Fruit fly (Drosophila melanogaster): ENCODE data around the gene CG18547.

CG18547 gene

dm6 chr3R:11974631-11975030, 5.6 kb downstream of the CG18547 start, which contains the start of gene Tango9 (continued):
- TF ChIP-seq luna (GFP tag; optimal IDR thresholded peaks at IDR 0.05) (no peak), zen2 (GFP tag; IDR thresholded peaks at IDR 0.05; ENCODE audit: partially characterized antibody) (no peak), CG4707 (GFP tag; optimal IDR thresholded peaks at IDR 0.05) (no peak), CG10959 (GFP tag; IDR thresholded peaks at IDR 0.05) (no peak), her (GFP tag; optimal IDR thresholded peaks at IDR 0.05) (peak; percentile 22), gcm (GFP tag; optimal IDR thresholded peaks at IDR 0.05) (no peak), CG10462 (GFP tag; optimal IDR thresholded peaks at IDR 0.05) (no peak), z (GFP tag; IDR thresholded peaks at IDR 0.05) (no peak), CG31224 (GFP tag; IDR thresholded peaks at IDR 0.05) (no peak), Oaz (GFP tag; IDR thresholded peaks at IDR 0.05) (no peak), CG12659 (GFP tag; optimal IDR thresholded peaks at IDR 0.05) (peak; percentile 31), CG8924 (tag; optimal IDR thresholded peaks at IDR 0.05) (peak; percentile 20), E2f1 (GFP tag; IDR thresholded peaks at IDR 0.05) (no peak), insv (GFP tag; optimal IDR thresholded peaks at IDR 0.05) (no peak), emc (GFP tag; optimal IDR thresholded peaks at IDR 0.05) (no peak), CG34376 (GFP tag; optimal IDR thresholded peaks at IDR 0.05) (no peak), bowl (GFP tag; IDR thresholded peaks at IDR 0.05) (no peak), slou (GFP tag; optimal IDR thresholded peaks at IDR 0.05) (no peak), CG33213 (GFP tag; optimal IDR thresholded peaks at IDR 0.05) (peak; percentile 28), pnt (GFP tag; optimal IDR thresholded peaks at IDR 0.05) (no peak), Deaf1 (tag; optimal IDR thresholded peaks at IDR 0.05) (no peak), Mes4 (GFP tag; optimal IDR thresholded peaks at IDR 0.05) (no peak), scrt (GFP tag; optimal IDR thresholded peaks at IDR 0.05) (peak; percentile 99), CG33557 (GFP tag; optimal IDR thresholded peaks at IDR 0.05) (no peak), CG31388 (GFP tag; optimal IDR thresholded peaks at IDR 0.05) (no peak), MESR4 (GFP tag; optimal IDR thresholded peaks at IDR 0.05) (peak; percentile 37), CG6689 (GFP tag; IDR thresholded peaks at IDR 0.05) (no peak), CG2116 (GFP tag; optimal IDR thresholded peaks at IDR 0.05) (peak; percentile 54), CoRest (tag; optimal IDR thresholded peaks at IDR 0.05) (peak; percentile 30), onecut (GFP tag; IDR thresholded peaks at IDR 0.05) (no peak), pum (GFP tag; optimal IDR thresholded peaks at IDR 0.05) (no peak), CG13296 (GFP tag; optimal IDR thresholded peaks at IDR 0.05) (no peak), fru (optimal IDR thresholded peaks at IDR 0.05) (no peak), tap (tag; optimal IDR thresholded peaks at IDR 0.05) (no peak), CG11504 (tag; optimal IDR thresholded peaks at IDR 0.05) (peak; percentile 47), gce (GFP tag; IDR thresholded peaks at IDR 0.05) (no peak), CG32767 (GFP tag; IDR thresholded peaks at IDR 0.05) (no peak), toy (GFP tag; IDR thresholded peaks at IDR 0.05) (no peak), CG15269 (tag; optimal IDR thresholded peaks at IDR 0.05) (no peak), CG10147 (GFP tag; optimal IDR thresholded peaks at IDR 0.05) (no peak), odd (GFP tag; optimal IDR thresholded peaks at IDR 0.05) (no peak), tgo (GFP tag; IDR thresholded peaks at IDR 0.05) (no peak), H2.0 (GFP tag; IDR thresholded peaks at IDR 0.05) (no peak), CG14965 (GFP tag; optimal IDR thresholded peaks at IDR 0.05; ENCODE audit: borderline replicate concordance) (no peak), CG9817 (tag; optimal IDR thresholded peaks at IDR 0.05) (no peak), Ptx1 (GFP tag; IDR thresholded peaks at IDR 0.05) (no peak), ewg (GFP tag; optimal IDR thresholded peaks at IDR 0.05) (peak; percentile 88), CG17359 (tag; optimal IDR thresholded peaks at IDR 0.05) (no peak), CG4730 (GFP tag; IDR thresholded peaks at IDR 0.05) (no peak), pfk (GFP tag; optimal IDR thresholded peaks at IDR 0.05) (no peak), ci (GFP tag; IDR thresholded peaks at IDR 0.05) (peak; percentile 62; the same call in 2 of the 3 replicates), HLHmδ (GFP tag; optimal IDR thresholded peaks at IDR 0.05) (no peak), CG15479 (GFP tag; optimal IDR thresholded peaks at IDR 0.05) (no peak)
